Fruit fly (Drosophila melanogaster): ENCODE results near the gene CG10555.
A peak's percentile ranks its signal among the peaks of the same experiment; 100 is the strongest.

The CG10555 gene

dm6 chrX:8444883-8445572 is 46.3 kb downstream of the CG10555 start (continued):
- TF ChIP-seq CG10147 (GFP tag; optimal IDR thresholded peaks at IDR 0.05) (no peak), trh (GFP tag; optimal IDR thresholded peaks at IDR 0.05) (no peak), CG1647 (GFP tag; optimal IDR thresholded peaks at IDR 0.05) (no peak), CG3995 (GFP tag; optimal IDR thresholded peaks at IDR 0.05) (no peak), CG10565 (GFP tag; optimal IDR thresholded peaks at IDR 0.05) (no peak), maf-S (GFP tag; optimal IDR thresholded peaks at IDR 0.05) (no peak), ab (GFP tag; optimal IDR thresholded peaks at IDR 0.05) (no peak), tll (GFP tag; optimal IDR thresholded peaks at IDR 0.05) (no peak), Sox100B (GFP tag; optimal IDR thresholded peaks at IDR 0.05) (peak; percentile 64), unpg (GFP tag; optimal IDR thresholded peaks at IDR 0.05) (peak; percentile 63), CG8388 (GFP tag; optimal IDR thresholded peaks at IDR 0.05) (peak; percentile 72), Bgb (GFP tag; IDR thresholded peaks at IDR 0.05; ENCODE audit: partially characterized antibody) (no peak), nmo (GFP tag; optimal IDR thresholded peaks at IDR 0.05) (peak; percentile 79), Oli (tag; optimal IDR thresholded peaks at IDR 0.05) (peak; percentile 63), Drgx (GFP tag; IDR thresholded peaks at IDR 0.05) (no peak), CG2116 (GFP tag; optimal IDR thresholded peaks at IDR 0.05) (peak; percentile 4), Meics (GFP tag; optimal IDR thresholded peaks at IDR 0.05) (peak; percentile 22), CG2875 (GFP tag; optimal IDR thresholded peaks at IDR 0.05) (no peak), CG13894 (tag; optimal IDR thresholded peaks at IDR 0.05) (no peak), CG14441 (GFP tag; IDR thresholded peaks at IDR 0.05) (no peak), CG10209 (GFP tag; optimal IDR thresholded peaks at IDR 0.05) (peak; percentile 50), ssp (GFP tag; IDR thresholded peaks at IDR 0.05) (no peak), CG13296 (GFP tag; optimal IDR thresholded peaks at IDR 0.05) (no peak), insv (GFP tag; optimal IDR thresholded peaks at IDR 0.05) (no peak), Camta (GFP tag; optimal IDR thresholded peaks at IDR 0.05) (no peak), wor (GFP tag; IDR thresholded peaks at IDR 0.05) (no peak), Sry-β (GFP tag; optimal IDR thresholded peaks at IDR 0.05) (no peak), CG1024 (GFP tag; IDR thresholded peaks at IDR 0.05) (no peak), CG1529 (GFP tag; optimal IDR thresholded peaks at IDR 0.05) (no peak), CG13424 (tag; optimal IDR thresholded peaks at IDR 0.05) (peak; percentile 69), CG33213 (GFP tag; optimal IDR thresholded peaks at IDR 0.05) (no peak), CG7963 (GFP tag; IDR thresholded peaks at IDR 0.05; ENCODE audit: partially characterized antibody) (no peak), Scr (GFP tag; IDR thresholded peaks at IDR 0.05; ENCODE audit: partially characterized antibody) (no peak), CG6175 (GFP tag; IDR thresholded peaks at IDR 0.05) (0 out of 3 replicates have a peak, but pooled peaks have one; percentile 51), ttk (GFP tag; IDR thresholded peaks at IDR 0.05) (no peak), chm (GFP tag; IDR thresholded peaks at IDR 0.05) (0 out of 2 replicates have a peak, but pooled peaks have one; percentile 51), CG31388 (GFP tag; optimal IDR thresholded peaks at IDR 0.05) (no peak), repo (GFP tag; optimal IDR thresholded peaks at IDR 0.05) (no peak), CG31365 (tag; optimal IDR thresholded peaks at IDR 0.05) (no peak), zen2 (GFP tag; IDR thresholded peaks at IDR 0.05; ENCODE audit: partially characterized antibody) (no peak), ac (GFP tag; optimal IDR thresholded peaks at IDR 0.05) (no peak), ci (GFP tag; IDR thresholded peaks at IDR 0.05) (peak; percentile 75), CG17385 (GFP tag; optimal IDR thresholded peaks at IDR 0.05) (peak; percentile 50), slbo (GFP tag; IDR thresholded peaks at IDR 0.05) (peak; percentile 12; the same call in 1 of the 2 replicates), ftz-f1 (GFP tag; optimal IDR thresholded peaks at IDR 0.05) (no peak), CG1603 (tag; optimal IDR thresholded peaks at IDR 0.05) (peak; percentile 35), usp (GFP tag; optimal IDR thresholded peaks at IDR 0.05) (no peak), Oaz (GFP tag; IDR thresholded peaks at IDR 0.05) (peak; percentile 29; the same call in 1 of the 2 replicates), CkIIα-i1 (GFP tag; IDR thresholded peaks at IDR 0.05) (no peak), CG31441 (GFP tag; IDR thresholded peaks at IDR 0.05) (peak; percentile 83)
